Fruit fly (Drosophila melanogaster): ENCODE data around the gene crn.

- TF ChIP-seq CG15710 (tag; optimal IDR thresholded peaks at IDR 0.05) (no peak), CG10348 (GFP tag; IDR thresholded peaks at IDR 0.05) (no peak), Ets98B (GFP tag; IDR thresholded peaks at IDR 0.05) (no peak), CG14655 (GFP tag; optimal IDR thresholded peaks at IDR 0.05) (no peak), CG17806 (tag; optimal IDR thresholded peaks at IDR 0.05) (no peak), fd96Ca (GFP tag; IDR thresholded peaks at IDR 0.05) (no peak), CG4496 (GFP tag; IDR thresholded peaks at IDR 0.05) (no peak), D1 (tag; optimal IDR thresholded peaks at IDR 0.05) (no peak), Snoo (tag; optimal IDR thresholded peaks at IDR 0.05) (no peak), Pif1B (GFP tag; optimal IDR thresholded peaks at IDR 0.05) (no peak), EcR (GFP tag; optimal IDR thresholded peaks at IDR 0.05) (no peak)
Measured at dm6 chrX:2199303-2199702, 50.5 kb downstream of the crn start.
